Fruit fly (Drosophila melanogaster) whole organism, prepupa: Measurements from ENCODE around the gene CG34043.
A peak's percentile ranks its signal among the peaks of the same experiment; 100 is the strongest.

Experiments
- Blimp-1 ChIP-seq: fragments of 200-800 bp; sonication (Bioruptor generic); optimal IDR thresholded peaks from 3 replicates; lab custom pipeline; 2017; ENCODE audit warnings: missing biosample characterization, missing genetic modification characterization, mild to moderate bottlenecking, moderate library complexity, missing genetic modification reagents
- CG10631 ChIP-seq: fragments of 200-800 bp; sonication (Bioruptor generic); optimal IDR thresholded peaks from 2 replicates; lab custom pipeline; 2016; ENCODE audit warnings: missing biosample characterization, missing genetic modification characterization
- CG10669 ChIP-seq: fragments of 200-800 bp; sonication (Bioruptor generic); optimal IDR thresholded peaks from 3 replicates; lab custom pipeline; 2018; ENCODE audit warnings: missing biosample characterization, mild to moderate bottlenecking, missing genetic modification characterization, moderate library complexity
- CG11294 ChIP-seq: fragments of 200-800 bp; sonication (Bioruptor generic); IDR thresholded peaks from 2 replicates; pipeline ENCODE4 v1.3.6; 2022; ENCODE audit warnings: missing biosample characterization, missing genetic modification characterization
- CG11762 ChIP-seq: fragments of 200-800 bp; sonication (Bioruptor generic); optimal IDR thresholded peaks from 3 replicates; lab custom pipeline; 2016; ENCODE audit warnings: missing biosample characterization, missing genetic modification characterization; ENCODE audit not compliant: insufficient read depth
- CG11902 ChIP-seq: fragments of 200-800 bp; sonication (Bioruptor generic); optimal IDR thresholded peaks from 3 replicates; lab custom pipeline; 2016; ENCODE audit warnings: missing biosample characterization, missing genetic modification characterization
- CG15336 ChIP-seq: fragments of 200-800 bp; sonication (Bioruptor generic); IDR thresholded peaks from 2 replicates; pipeline ENCODE4 v1.3.6; 2022; ENCODE audit warnings: missing biosample characterization, missing genetic modification characterization
- CG1621 ChIP-seq: fragments of 200-800 bp; sonication (Bioruptor generic); optimal IDR thresholded peaks from 3 replicates; lab custom pipeline; 2018; ENCODE audit warnings: missing biosample characterization, mild to moderate bottlenecking, missing genetic modification characterization
- CG3032 ChIP-seq: fragments of 200-800 bp; optimal IDR thresholded peaks from 2 replicates; lab custom pipeline; 2019; ENCODE audit warnings: missing biosample characterization, mild to moderate bottlenecking, missing genetic modification characterization, moderate library complexity
- CG31627 ChIP-seq: fragments of 200-800 bp; sonication (Bioruptor generic); optimal IDR thresholded peaks from 3 replicates; lab custom pipeline; 2016; ENCODE audit warnings: missing biosample characterization, missing genetic modification characterization
- CG34406 ChIP-seq: fragments of 200-800 bp; sonication (Bioruptor generic); optimal IDR thresholded peaks from 3 replicates; lab custom pipeline; 2016; ENCODE audit warnings: missing biosample characterization, missing genetic modification characterization
- CG3919 ChIP-seq: fragments of 200-800 bp; sonication (Bioruptor generic); optimal IDR thresholded peaks from 3 replicates; lab custom pipeline; 2016; ENCODE audit warnings: missing biosample characterization, missing genetic modification characterization
- CG6163 ChIP-seq: fragments of 200-800 bp; sonication (Bioruptor generic); IDR thresholded peaks from 3 replicates; pipeline ENCODE4 v1.3.6; 2022; ENCODE audit warnings: missing biosample characterization, missing genetic modification characterization
- CG6808 ChIP-seq: fragments of 200-800 bp; sonication (Bioruptor generic); optimal IDR thresholded peaks from 3 replicates; lab custom pipeline; 2017; ENCODE audit warnings: missing biosample characterization, missing genetic modification characterization, mild to moderate bottlenecking, moderate library complexity, missing genetic modification reagents
- CG6854 ChIP-seq: fragments of 200-800 bp; sonication (Bioruptor generic); optimal IDR thresholded peaks from 2 replicates; lab custom pipeline; 2017; ENCODE audit warnings: missing biosample characterization, mild to moderate bottlenecking, missing genetic modification characterization
- CG7368 ChIP-seq: fragments of 200-800 bp; sonication (Bioruptor generic); optimal IDR thresholded peaks from 3 replicates; lab custom pipeline; 2016; ENCODE audit warnings: missing biosample characterization, missing genetic modification characterization
- CG8319 ChIP-seq: fragments of 200-800 bp; sonication (Bioruptor generic); optimal IDR thresholded peaks from 3 replicates; lab custom pipeline; 2016; ENCODE audit warnings: missing biosample characterization, missing genetic modification characterization
- CG8632 ChIP-seq: fragments of 200-800 bp; sonication (Bioruptor generic); optimal IDR thresholded peaks from 3 replicates; lab custom pipeline; 2016; ENCODE audit warnings: missing biosample characterization, missing genetic modification characterization
- CG9139 ChIP-seq: fragments of 200-800 bp; sonication (Bioruptor generic); optimal IDR thresholded peaks from 3 replicates; lab custom pipeline; 2017; ENCODE audit warnings: missing biosample characterization, mild to moderate bottlenecking, missing genetic modification characterization
- Eip75B ChIP-seq: fragments of 200-800 bp; sonication (Bioruptor generic); optimal IDR thresholded peaks from 3 replicates; lab custom pipeline; 2016; ENCODE audit warnings: missing biosample characterization, missing genetic modification characterization
- Eip78C ChIP-seq: fragments of 200-800 bp; sonication (Bioruptor generic); peaks from one replicate; lab custom pipeline; 2016; ENCODE audit warnings: missing biosample characterization, missing genetic modification characterization
- Eip93F ChIP-seq: fragments of 200-800 bp; sonication (Bioruptor generic); optimal IDR thresholded peaks from 2 replicates; lab custom pipeline; 2016; ENCODE audit warnings: missing biosample characterization, mild to moderate bottlenecking, missing genetic modification characterization
- Ets21C ChIP-seq: fragments of 200-800 bp; sonication (Bioruptor generic); optimal IDR thresholded peaks from 3 replicates; lab custom pipeline; 2016; ENCODE audit warnings: missing biosample characterization, missing genetic modification characterization
- Gug ChIP-seq: fragments of 200-800 bp; sonication (Bioruptor generic); IDR thresholded peaks from 2 replicates; pipeline ENCODE4 v1.3.6; 2022; ENCODE audit warnings: missing biosample characterization, missing genetic modification characterization
- Hr38 ChIP-seq: sonication (Bioruptor generic); optimal IDR thresholded peaks from 2 replicates; lab custom pipeline; 2016; ENCODE audit warnings: missing biosample characterization, missing genetic modification characterization
- Hr39 ChIP-seq: fragments of 200-800 bp; sonication (Bioruptor generic); optimal IDR thresholded peaks from 2 replicates; lab custom pipeline; 2016; ENCODE audit warnings: missing biosample characterization, missing genetic modification characterization
- Smox ChIP-seq: fragments of 200-800 bp; sonication (Bioruptor generic); optimal IDR thresholded peaks from 3 replicates; lab custom pipeline; 2016; ENCODE audit warnings: missing biosample characterization, missing genetic modification characterization
- Sox15 ChIP-seq: fragments of 200-800 bp; sonication (Bioruptor generic); optimal IDR thresholded peaks from 3 replicates; lab custom pipeline; 2016; ENCODE audit warnings: missing biosample characterization, missing genetic modification characterization
- achi ChIP-seq: fragments of 200-800 bp; sonication (Bioruptor generic); optimal IDR thresholded peaks from 3 replicates; lab custom pipeline; 2016; ENCODE audit warnings: missing biosample characterization, missing genetic modification characterization
- acj6 ChIP-seq: fragments of 200-800 bp; sonication (Bioruptor generic); optimal IDR thresholded peaks from 3 replicates; lab custom pipeline; 2016; ENCODE audit warnings: missing biosample characterization, missing genetic modification characterization
- cyc ChIP-seq: fragments of 200-800 bp; sonication (Bioruptor generic); optimal IDR thresholded peaks from 3 replicates; lab custom pipeline; 2016; ENCODE audit warnings: missing biosample characterization, missing genetic modification characterization
- dsx ChIP-seq: fragments of 200-800 bp; optimal IDR thresholded peaks from 3 replicates; lab custom pipeline; 2019; ENCODE audit warnings: missing biosample characterization, mild to moderate bottlenecking, missing genetic modification characterization, moderate library complexity; ENCODE audit not compliant: poor library complexity, severe bottlenecking
- esn ChIP-seq: fragments of 200-800 bp; sonication (Bioruptor generic); optimal IDR thresholded peaks from 2 replicates; lab custom pipeline; 2016; ENCODE audit warnings: missing biosample characterization, mild to moderate bottlenecking, missing genetic modification characterization, moderate library complexity
- fkh ChIP-seq: fragments of 200-800 bp; sonication (Bioruptor generic); optimal IDR thresholded peaks from 3 replicates; lab custom pipeline; 2017; ENCODE audit warnings: missing biosample characterization, mild to moderate bottlenecking, missing genetic modification characterization, moderate library complexity
- lz ChIP-seq: fragments of 200-800 bp; sonication (Bioruptor generic); optimal IDR thresholded peaks from 3 replicates; lab custom pipeline; 2016; ENCODE audit warnings: missing biosample characterization, missing genetic modification characterization
- net ChIP-seq: fragments of 200-800 bp; sonication (Bioruptor generic); optimal IDR thresholded peaks from 3 replicates; lab custom pipeline; 2016; ENCODE audit warnings: missing biosample characterization, missing genetic modification characterization
- salr ChIP-seq, 2 experiments: fragments of 200-800 bp; sonication (Bioruptor generic); optimal IDR thresholded peaks; 3 replicates each; lab custom pipeline; 2016 to 2018; ENCODE audit warnings: missing biosample characterization in 2 of 2, missing genetic modification characterization in 2 of 2, mild to moderate bottlenecking in 1 of 2
- spab ChIP-seq: fragments of 200-800 bp; sonication (Bioruptor generic); optimal IDR thresholded peaks from 2 replicates; lab custom pipeline; 2017; ENCODE audit warnings: missing biosample characterization, mild to moderate bottlenecking, missing genetic modification characterization, missing genetic modification reagents
- svp ChIP-seq: fragments of 200-800 bp; sonication (Bioruptor generic); peaks from one replicate; lab custom pipeline; 2016; ENCODE audit warnings: missing biosample characterization, missing genetic modification characterization
- topi ChIP-seq: fragments of 200-800 bp; sonication (Bioruptor generic); optimal IDR thresholded peaks from 3 replicates; lab custom pipeline; 2016; ENCODE audit warnings: missing biosample characterization, missing genetic modification characterization
- vri ChIP-seq: fragments of 200-800 bp; sonication (Bioruptor generic); optimal IDR thresholded peaks from 3 replicates; lab custom pipeline; 2016; ENCODE audit warnings: missing biosample characterization, mild to moderate bottlenecking, missing genetic modification characterization

Gene CG34043

DNA sequence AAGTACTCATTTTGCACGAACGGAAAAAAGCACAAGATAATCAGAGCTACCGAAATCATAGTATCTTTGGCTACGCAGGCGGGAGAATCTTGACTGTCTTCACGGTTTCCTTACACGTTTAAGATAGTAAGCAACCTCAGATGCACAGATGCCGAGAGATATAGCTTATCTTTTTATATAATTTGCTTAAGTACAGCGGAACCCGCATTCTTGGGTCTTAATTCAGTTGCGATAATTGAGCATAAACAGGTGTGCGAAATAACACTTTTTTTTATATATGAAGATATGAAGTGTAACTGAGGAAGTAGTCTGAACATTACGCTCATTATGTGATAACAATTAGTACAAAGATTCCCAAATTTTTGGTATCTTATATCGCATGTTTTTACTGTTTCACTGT is at the start of gene CG34043:
TSS of gene CG34043 (minus strand) at position 101 of the 400 bp plus-strand sequence.
- TF ChIP-seq lz (no peak), salr (GFP tag; optimal IDR thresholded peaks at IDR 0.05; lab: Kevin White, UChicago) (no peak), svp (GFP tag; lab: Kevin White, UChicago) (no peak)

DNA sequence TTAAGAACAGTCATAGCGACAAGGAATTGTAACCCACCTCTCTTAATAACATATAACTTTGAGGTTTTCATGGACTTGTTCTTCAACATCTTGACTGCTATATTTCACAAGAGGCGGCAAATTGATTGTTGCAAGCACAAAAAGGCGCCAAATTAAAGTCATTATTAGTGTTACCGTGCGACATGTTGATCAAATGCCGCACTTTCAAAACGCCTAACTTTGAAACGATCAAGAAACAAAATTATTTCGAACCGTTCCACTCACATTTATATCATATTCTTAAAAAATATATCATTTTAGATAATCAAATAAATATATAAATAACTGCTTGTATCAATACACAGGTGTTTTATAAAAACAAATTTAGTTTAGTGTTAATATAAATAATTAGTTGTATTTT is 47.1 kb upstream of the CG34043 start, which contains the start of gene RnrL:
TSS of gene RnrL (minus strand) at position 154 of the 400 bp plus-strand sequence.
- no peak for TF ChIP-seq Eip75B (GFP tag; lab: Kevin White, UChicago)
- TF ChIP-seq dsx (GFP tag; lab: Kevin White, UChicago): peak; percentile 7

dm6 chr2L:10322773-10323487 is 42.3 kb upstream of the CG34043 start, which contains the start of gene CG5381:
TSS of gene CG5381 (minus strand) at chr2L:10323102.
- TF ChIP-seq cyc (no peak), CG9139 (GFP tag; lab: Kevin White, UChicago) (no peak), lz (no peak), CG7368 (GFP tag; lab: Kevin White, UChicago) (no peak), CG8319 (GFP tag; lab: Kevin White, UChicago) (no peak), svp (GFP tag; lab: Kevin White, UChicago) (peak; percentile 93), vri (peak; percentile 47), net (GFP tag; lab: Kevin White, UChicago) (no peak), salr (GFP tag; optimal IDR thresholded peaks at IDR 0.05; lab: Kevin White, UChicago) (no peak), Sox15 (no peak), CG3032 (no peak)

DNA sequence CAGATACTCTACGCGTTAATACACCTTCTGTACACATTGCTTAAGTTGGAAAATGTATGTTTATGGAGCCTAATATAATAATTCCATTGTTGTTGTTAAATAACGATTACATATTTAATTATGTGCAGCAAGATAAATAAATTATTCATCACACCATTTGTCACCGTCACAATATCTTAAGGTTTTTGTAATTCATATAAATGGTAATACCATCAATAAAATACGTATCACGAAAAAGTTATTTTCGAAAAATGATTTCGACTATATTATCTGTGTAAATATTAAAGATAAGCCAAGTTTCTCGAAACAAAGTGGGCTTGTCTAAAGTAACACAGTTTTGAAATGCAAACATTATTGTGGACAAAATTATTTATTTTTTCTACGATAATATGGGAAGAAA is 41.5 kb upstream of the CG34043 start, which contains the start of gene CG4995:
TSS of gene CG4995 (plus strand) at position 301 of the 400 bp plus-strand sequence.
- no peak for TF ChIP-seq CG10631 (GFP tag; lab: Kevin White, UChicago)
- peak; percentile 61 for TF ChIP-seq Eip78C

DNA sequence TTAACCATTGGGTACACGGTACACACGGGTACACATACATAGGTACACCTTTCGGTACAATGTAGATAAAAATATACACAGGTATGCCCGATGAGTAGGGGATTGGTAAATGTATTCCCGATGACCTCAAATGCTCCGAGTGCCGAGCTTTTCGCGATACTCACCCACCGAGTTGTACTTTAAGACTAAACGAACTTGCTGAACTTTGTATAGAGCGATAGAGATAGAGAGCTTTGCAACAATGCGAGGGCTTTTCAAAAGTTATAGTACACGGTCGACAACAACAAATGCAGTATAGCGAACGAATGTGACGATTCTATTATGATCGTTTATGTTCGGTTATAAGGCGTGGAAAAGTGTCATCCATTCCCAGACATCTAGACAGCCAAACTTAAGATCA is 40.9 kb upstream of the CG34043 start:
- TF ChIP-seq Blimp-1 (GFP tag; lab: Kevin White, UChicago) (no peak), CG6854 (GFP tag; lab: Kevin White, UChicago) (no peak), CG6163 (GFP tag; lab: Robert Waterston, UW) (no peak), topi (no peak), dsx (GFP tag; lab: Kevin White, UChicago) (peak; percentile 66), Gug (no peak), CG8319 (GFP tag; lab: Kevin White, UChicago) (no peak), lz (no peak), fkh (GFP tag; lab: Kevin White, UChicago) (no peak), esn (GFP tag; lab: Kevin White, UChicago) (no peak), CG8632 (GFP tag; lab: Kevin White, UChicago) (no peak), CG10669 (GFP tag; lab: Kevin White, UChicago) (no peak), CG15336 (GFP tag; lab: Robert Waterston, UW) (peak; percentile 33; the same call in 1 of the 2 replicates), CG34406 (no peak), CG10631 (GFP tag; lab: Kevin White, UChicago) (no peak), CG7368 (GFP tag; lab: Kevin White, UChicago) (no peak), svp (GFP tag; lab: Kevin White, UChicago) (no peak), salr (GFP tag; optimal IDR thresholded peaks at IDR 0.05; lab: Kevin White, UChicago) (no peak), acj6 (GFP tag; lab: Kevin White, UChicago) (no peak), Ets21C (no peak), Hr39 (no peak), Eip93F (GFP tag; lab: Kevin White, UChicago) (peak; percentile 2), vri (peak; percentile 15), Hr38 (GFP tag; lab: Kevin White, UChicago) (no peak), CG9139 (GFP tag; lab: Kevin White, UChicago) (no peak), CG3919 (no peak), Smox (GFP tag; lab: Kevin White, UChicago) (no peak), spab (GFP tag; lab: Kevin White, UChicago) (no peak), CG11902 (no peak), CG11294 (GFP tag; lab: Robert Waterston, UW) (no peak), CG6808 (GFP tag; lab: Kevin White, UChicago) (no peak), achi (GFP tag; lab: Kevin White, UChicago) (no peak), CG31627 (GFP tag; lab: Kevin White, UChicago) (no peak), Eip78C (peak; percentile 69), CG11762 (no peak), CG1621 (tag; lab: Kevin White, UChicago) (no peak)
